Worm (Caenorhabditis elegans) whole organism, midembryonic: ENCODE results near the gene gtf-2H3.

Experiments used
- T22C8.4 ChIP-seq: fragments of 200-800 bp; sonication (Bioruptor generic); IDR thresholded peaks from 2 replicates; pipeline ENCODE4 v1.3.6; 2022; ENCODE audit warnings: missing genetic modification characterization, missing compliant biosample characterization
- cog-1 ChIP-seq: sonication (generic microtip); optimal IDR thresholded peaks from 2 replicates; lab custom pipeline; 2016; ENCODE audit warnings: missing genetic modification characterization, missing compliant biosample characterization
- flt-1 ChIP-seq: fragments of 200-800 bp; sonication (Bioruptor generic); IDR thresholded peaks from 2 replicates; pipeline ENCODE4 v1.3.6; 2022; ENCODE audit warnings: missing genetic modification characterization, missing compliant biosample characterization
- klf-2 ChIP-seq: fragments of 200-800 bp; sonication (Bioruptor generic); conservative IDR thresholded peaks from 2 replicates; pipeline ENCODE4 v1.3.6; 2022; ENCODE audit warnings: missing genetic modification reagents, missing genetic modification characterization, missing compliant biosample characterization
- med-1 ChIP-seq: sonication (generic microtip); optimal IDR thresholded peaks from 2 replicates; lab custom pipeline; 2017; ENCODE audit warnings: missing genetic modification characterization, mild to moderate bottlenecking, missing compliant biosample characterization, antibody characterized with exemption, missing genetic modification reagents; ENCODE audit not compliant: insufficient read depth
- ref-1 ChIP-seq: fragments of 200-800 bp; sonication (Bioruptor generic); conservative IDR thresholded peaks from 2 replicates; pipeline ENCODE4 v1.3.6; 2022; ENCODE audit warnings: missing genetic modification reagents, missing genetic modification characterization, missing compliant biosample characterization
- tab-1 ChIP-seq: fragments of 200-800 bp; sonication (Bioruptor generic); IDR thresholded peaks from 2 replicates; pipeline ENCODE4 v1.3.6; 2022; ENCODE audit warnings: missing genetic modification characterization, missing compliant biosample characterization
- ztf-29 ChIP-seq: fragments of 200-800 bp; sonication (Bioruptor generic); IDR thresholded peaks from 2 replicates; pipeline ENCODE4 v1.3.6; 2022; ENCODE audit warnings: missing genetic modification reagents, missing genetic modification characterization, missing compliant biosample characterization

- no peak for TF ChIP-seq ztf-29 (GFP tag; lab: Robert Waterston, UW)
- no peak for TF ChIP-seq klf-2 (GFP tag; lab: Robert Waterston, UW)
- TF ChIP-seq med-1: no peak
- TF ChIP-seq flt-1 (GFP tag; lab: Robert Waterston, UW): no peak
- TF ChIP-seq cog-1 (tag; lab: Kevin White, UChicago): no peak
- no peak for TF ChIP-seq tab-1 (GFP tag; lab: Robert Waterston, UW)
- no peak for TF ChIP-seq ref-1 (GFP tag; lab: Robert Waterston, UW)
- no peak for TF ChIP-seq T22C8.4 (GFP tag; lab: Robert Waterston, UW)
Measured at ce11 chrIII:10085574-10085973, 34.4 kb downstream of the gtf-2H3 start.
